Fruit fly (Drosophila melanogaster) S2 (cell line): Measurements from ENCODE around the gene bcn92.

ENCODE experiments used
- CG8478 ChIP-seq: fragments of >200 bp; optimal IDR thresholded peaks from 2 replicates; lab custom pipeline; 2018
- CTCF ChIP-seq, 2 experiments: fragments of >200 bp; optimal IDR thresholded peaks; 2 replicates each; lab custom pipeline; 2018

DNA sequence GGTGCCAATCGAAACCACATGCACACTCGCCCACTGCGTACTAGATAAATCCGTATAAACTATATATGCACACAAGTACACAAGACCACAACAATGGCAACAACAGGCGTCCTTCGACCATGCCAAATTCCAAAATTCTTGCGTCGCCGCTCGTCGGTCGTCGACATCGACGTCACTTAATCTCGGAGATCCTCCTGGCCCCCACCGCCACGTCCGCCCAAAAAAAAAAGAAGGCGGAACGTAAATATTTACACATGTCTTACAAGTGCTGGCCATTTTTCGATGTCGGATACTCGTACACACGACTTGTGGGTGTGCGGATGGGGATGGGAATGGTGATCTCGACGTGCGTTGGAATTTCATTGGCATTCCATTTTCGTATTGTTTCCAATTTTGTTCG lies 13.9 kb upstream of the bcn92 start:
- TF ChIP-seq CTCF (optimal IDR thresholded peaks at IDR 0.05; lab: Kevin White, UChicago) (no peak), CG8478 (lab: Kevin White, UChicago) (no peak)
